Fruit fly (Drosophila melanogaster) whole organism, adult: ENCODE data around the gene sav.

Experiments
- CG11617 ChIP-seq: fragments of 200-800 bp; sonication (Bioruptor generic); optimal IDR thresholded peaks from 2 replicates; lab custom pipeline; 2017; ENCODE audit warnings: mild to moderate bottlenecking, missing biosample characterization, missing genetic modification reagents, missing genetic modification characterization
- CG12768 ChIP-seq: fragments of 200-800 bp; sonication (Bioruptor generic); optimal IDR thresholded peaks from 2 replicates; lab custom pipeline; 2017; ENCODE audit warnings: missing biosample characterization, missing genetic modification characterization, mild to moderate bottlenecking, moderate library complexity, missing genetic modification reagents
- CG33017 ChIP-seq: fragments of 200-800 bp; sonication (Bioruptor generic); optimal IDR thresholded peaks from 2 replicates; lab custom pipeline; 2018; ENCODE audit warnings: missing biosample characterization, mild to moderate bottlenecking, missing genetic modification characterization, moderate library complexity
- CG5204 ChIP-seq: fragments of 200-800 bp; sonication (Bioruptor generic); optimal IDR thresholded peaks from 2 replicates; lab custom pipeline; 2016; ENCODE audit warnings: missing biosample characterization, missing genetic modification characterization
- CG7045 ChIP-seq: fragments of 200-800 bp; sonication (Bioruptor generic); optimal IDR thresholded peaks from 2 replicates; lab custom pipeline; 2017; ENCODE audit warnings: missing biosample characterization, mild to moderate bottlenecking, missing genetic modification characterization
- CG7101 ChIP-seq: fragments of 200-800 bp; sonication (Bioruptor generic); optimal IDR thresholded peaks from 2 replicates; lab custom pipeline; 2018; ENCODE audit warnings: missing biosample characterization, mild to moderate bottlenecking, missing genetic modification characterization, moderate library complexity
- Clk ChIP-seq: fragments of 200-800 bp; sonication (Bioruptor generic); optimal IDR thresholded peaks from 2 replicates; lab custom pipeline; 2017; ENCODE audit warnings: missing biosample characterization, missing genetic modification characterization
- Crg-1 ChIP-seq: fragments of 200-800 bp; sonication (Bioruptor generic); optimal IDR thresholded peaks from 2 replicates; lab custom pipeline; 2016; ENCODE audit warnings: missing biosample characterization, missing genetic modification characterization
- Mnt ChIP-seq: fragments of 200-800 bp; sonication (Bioruptor generic); optimal IDR thresholded peaks from 2 replicates; lab custom pipeline; 2016; ENCODE audit warnings: missing biosample characterization, mild to moderate bottlenecking, missing genetic modification characterization
- cnc ChIP-seq, 2 experiments: fragments of >200 bp; optimal IDR thresholded peaks; 2 replicates each; lab custom pipeline; 2017
- kay ChIP-seq: fragments of 200-800 bp; sonication (Bioruptor generic); peaks from one replicate; lab custom pipeline; 2016; ENCODE audit warnings: missing biosample characterization, missing genetic modification characterization, borderline replicate concordance
- ovo ChIP-seq: fragments of 200-800 bp; sonication (Bioruptor generic); optimal IDR thresholded peaks from 2 replicates; lab custom pipeline; 2016; ENCODE audit warnings: missing biosample characterization, missing genetic modification characterization
- pad ChIP-seq: fragments of 200-800 bp; sonication (Bioruptor generic); optimal IDR thresholded peaks from 3 replicates; lab custom pipeline; 2017; ENCODE audit warnings: missing biosample characterization, missing genetic modification characterization, mild to moderate bottlenecking, moderate library complexity, missing genetic modification reagents
- toe ChIP-seq: fragments of 200-800 bp; sonication (Bioruptor generic); optimal IDR thresholded peaks from 2 replicates; lab custom pipeline; 2016; ENCODE audit warnings: missing biosample characterization, missing genetic modification characterization

DNA sequence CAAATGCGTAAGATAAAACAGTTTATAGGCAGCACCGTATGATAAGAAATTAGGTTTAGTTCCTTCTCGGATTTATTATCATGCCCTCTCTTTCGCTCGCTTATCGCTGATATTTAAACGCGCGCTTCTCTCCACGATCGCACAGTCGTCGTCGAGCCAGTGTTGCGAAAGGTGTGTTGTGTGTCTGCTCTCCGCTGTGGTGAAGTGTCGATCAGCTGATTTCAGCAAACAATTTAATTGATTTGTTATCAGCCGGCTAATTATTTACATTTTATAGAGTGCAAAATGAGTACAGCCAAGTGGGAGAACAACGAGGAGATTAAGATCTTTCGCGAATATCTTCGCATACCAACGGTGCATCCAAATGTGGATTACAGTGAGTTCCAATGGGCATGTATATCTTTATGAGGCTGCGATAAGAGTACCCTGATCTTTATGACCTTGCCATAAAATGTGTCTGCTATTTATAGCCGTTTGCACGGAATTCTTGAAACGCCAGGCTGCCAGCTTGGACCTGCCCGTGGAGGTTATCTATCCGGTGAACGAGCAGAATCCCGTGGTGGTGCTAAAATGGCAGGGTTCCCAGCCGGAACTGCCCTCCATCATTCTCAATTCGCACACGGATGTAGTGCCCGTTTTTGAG, 30.6 kb upstream of the sav start, which contains the start of the genes CG17110 and CG6726:
- TF ChIP-seq Mnt (GFP tag; lab: Kevin White, UChicago) (peak; percentile 21), pad (GFP tag; lab: Kevin White, UChicago) (no peak), CG12768 (GFP tag; lab: Kevin White, UChicago) (no peak), kay (GFP tag; lab: Kevin White, UChicago) (peak; percentile 66), CG33017 (tag; lab: Kevin White, UChicago) (no peak), CG11617 (GFP tag; lab: Kevin White, UChicago) (no peak), ovo (no peak), CG5204 (no peak), CG7101 (tag; lab: Kevin White, UChicago) (no peak), cnc (optimal IDR thresholded peaks at IDR 0.05; lab: Kevin White, UChicago) (no peak), CG7045 (GFP tag; lab: Kevin White, UChicago) (no peak), Clk (GFP tag; lab: Kevin White, UChicago) (no peak), toe (peak; percentile 1), Crg-1 (no peak)
